Worm (Caenorhabditis elegans) whole organism, early embryonic: Measurements from ENCODE around the gene F45E10.2.

ENCODE experiments used
- B0310.2 ChIP-seq: sonication (generic microtip); optimal IDR thresholded peaks from 2 replicates; lab custom pipeline; 2016; ENCODE audit warnings: mild to moderate bottlenecking, missing genetic modification characterization, missing compliant biosample characterization
- F13C5.2 ChIP-seq: sonication (generic microtip); optimal IDR thresholded peaks from 2 replicates; lab custom pipeline; 2017; ENCODE audit warnings: mild to moderate bottlenecking, missing genetic modification characterization, inconsistent platforms, missing compliant biosample characterization
- aly-1 ChIP-seq: sonication (generic microtip); optimal IDR thresholded peaks from 2 replicates; lab custom pipeline; 2016; ENCODE audit warnings: missing genetic modification characterization, missing compliant biosample characterization
- ama-1 ChIP-seq: fragments of 150-350 bp; optimal IDR thresholded peaks from 2 replicates; lab custom pipeline; 2014
- ceh-13 ChIP-seq: fragments of 200-800 bp; sonication (Bioruptor generic); optimal IDR thresholded peaks from 2 replicates; lab custom pipeline; 2018; ENCODE audit warnings: mild to moderate bottlenecking, missing genetic modification characterization, missing compliant biosample characterization
- ceh-36 ChIP-seq: sonication (generic microtip); optimal IDR thresholded peaks from 2 replicates; lab custom pipeline; 2016; ENCODE audit warnings: missing genetic modification characterization, inconsistent platforms, missing compliant biosample characterization
- ets-7 ChIP-seq: sonication (generic microtip); optimal IDR thresholded peaks from 2 replicates; lab custom pipeline; 2016; ENCODE audit warnings: missing genotype, missing genetic modification characterization, missing compliant biosample characterization
- flt-1 ChIP-seq: fragments of 200-800 bp; sonication (Bioruptor generic); IDR thresholded peaks from 2 replicates; pipeline ENCODE4 v1.3.6; 2022; ENCODE audit warnings: missing genetic modification characterization, missing compliant biosample characterization
- hmbx-1 ChIP-seq: sonication (generic microtip); optimal IDR thresholded peaks from 2 replicates; lab custom pipeline; 2016; ENCODE audit warnings: mild to moderate bottlenecking, missing genetic modification characterization, missing compliant biosample characterization
- hmg-4 ChIP-seq: fragments of 200-800 bp; sonication (Bioruptor generic); optimal IDR thresholded peaks from 2 replicates; lab custom pipeline; 2018; ENCODE audit warnings: mild to moderate bottlenecking, missing genetic modification characterization, missing compliant biosample characterization
- hnd-1 ChIP-seq: sonication (generic microtip); optimal IDR thresholded peaks from 2 replicates; lab custom pipeline; 2016; ENCODE audit warnings: missing genetic modification characterization, missing compliant biosample characterization
- pes-1 ChIP-seq: fragments of 200-800 bp; sonication (Bioruptor generic); IDR thresholded peaks from 2 replicates; pipeline ENCODE4 v1.3.6; 2022; ENCODE audit warnings: missing genetic modification reagents, missing genetic modification characterization, missing compliant biosample characterization
- scrt-1 ChIP-seq: fragments of 200-800 bp; sonication (Bioruptor generic); IDR thresholded peaks from 2 replicates; pipeline ENCODE4 v1.3.6; 2022; ENCODE audit warnings: missing genetic modification characterization, missing compliant biosample characterization
- sea-1 ChIP-seq: fragments of 200-800 bp; sonication (Bioruptor generic); conservative IDR thresholded peaks from 2 replicates; pipeline ENCODE4 v1.3.6; 2022; ENCODE audit warnings: missing genetic modification characterization, missing compliant biosample characterization
- tbx-11 ChIP-seq: fragments of 200-800 bp; sonication (Bioruptor generic); IDR thresholded peaks from 2 replicates; pipeline ENCODE4 v1.3.6; 2022; ENCODE audit warnings: missing genetic modification characterization, missing compliant biosample characterization
- tbx-37 ChIP-seq: fragments of 200-800 bp; sonication (Bioruptor generic); conservative IDR thresholded peaks from 2 replicates; pipeline ENCODE4 v1.3.6; 2022; ENCODE audit warnings: missing genetic modification reagents, missing genetic modification characterization, missing compliant biosample characterization
- tra-4 ChIP-seq: sonication (generic microtip); optimal IDR thresholded peaks from 2 replicates; lab custom pipeline; 2017; ENCODE audit warnings: missing genetic modification characterization, missing compliant biosample characterization

F45E10.2 gene

DNA sequence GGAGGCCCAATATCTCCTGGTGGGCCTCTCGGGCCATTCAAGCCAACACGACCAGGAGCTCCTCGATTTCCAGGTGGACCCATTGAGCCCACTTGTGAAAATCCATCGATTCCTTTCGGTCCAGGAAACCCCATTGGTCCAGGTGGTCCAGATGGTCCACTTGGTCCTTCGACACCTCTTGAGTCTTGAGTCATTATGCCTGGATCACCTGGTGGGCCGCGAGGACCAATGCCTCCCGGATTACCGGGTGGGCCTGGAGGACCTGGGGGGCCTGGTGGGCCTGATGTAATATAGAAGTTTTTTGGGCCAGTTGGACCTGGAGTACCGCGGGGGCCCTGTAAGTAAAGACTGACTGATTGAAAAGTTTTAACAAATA, 10.9 kb downstream of the F45E10.2 start:
- no peak for TF ChIP-seq hmg-4 (GFP tag; lab: Kevin White, UChicago)
- peak; percentile 62 for TF ChIP-seq aly-1 (tag; lab: Kevin White, UChicago)

DNA sequence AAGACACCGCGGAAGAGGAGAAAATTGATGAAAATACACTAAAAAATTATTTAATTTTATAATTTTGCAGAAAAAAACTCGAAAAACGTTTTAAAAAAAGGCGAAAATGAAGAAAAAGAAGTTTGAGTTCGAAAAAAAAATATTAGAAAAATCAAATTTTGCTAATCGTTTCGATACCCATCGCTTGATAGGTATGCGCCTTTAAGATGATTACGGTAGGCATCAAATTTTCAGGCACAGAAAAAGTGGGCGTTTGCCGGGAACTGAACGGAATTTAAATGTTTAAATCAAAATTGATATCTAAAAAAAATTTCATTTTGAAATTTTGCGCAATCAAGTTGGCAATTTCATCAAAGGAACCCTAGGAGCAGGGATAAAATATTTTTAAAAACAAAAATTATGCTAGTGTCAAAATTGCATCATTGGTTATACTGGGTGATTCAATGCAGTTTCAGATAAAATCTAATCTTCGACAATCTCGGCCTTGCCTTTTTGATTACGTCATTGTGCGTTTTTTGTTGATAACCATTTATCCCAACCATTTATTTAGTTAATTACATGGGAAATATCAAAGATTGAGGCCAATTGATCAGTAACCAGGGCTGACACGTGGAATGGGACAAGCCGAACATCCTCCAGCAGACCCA, 11.5 kb downstream of the F45E10.2 start:
- TF ChIP-seq tra-4 (tag; lab: Kevin White, UChicago) (no peak), ets-7 (no peak), B0310.2 (tag; lab: Kevin White, UChicago) (no peak), hnd-1 (tag; lab: Kevin White, UChicago) (no peak)

DNA sequence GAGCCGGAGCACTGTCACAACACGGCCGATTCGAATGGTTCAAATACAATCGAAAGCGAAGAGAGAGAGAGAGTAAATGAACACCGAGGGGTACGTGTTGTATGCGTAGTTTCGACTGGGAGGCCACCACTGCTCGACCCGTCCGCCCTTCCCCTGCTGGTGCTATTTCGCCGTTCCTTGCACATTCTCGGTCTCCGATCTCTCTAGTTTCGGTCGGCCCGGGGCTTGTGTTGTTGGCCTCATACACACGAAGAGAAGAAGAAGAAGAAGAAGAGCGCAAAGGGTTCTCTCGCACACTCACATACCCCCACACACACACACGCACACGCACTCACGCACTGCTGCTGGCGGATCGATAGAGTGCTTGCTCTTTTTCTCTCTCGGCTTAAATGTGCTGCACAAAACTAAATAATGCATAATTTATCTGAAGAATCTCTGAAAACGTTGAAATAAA, 12.2 kb downstream of the F45E10.2 start:
- TF ChIP-seq ceh-36 (tag; lab: Kevin White, UChicago), result peak; percentile 32
- TF ChIP-seq B0310.2 (tag; lab: Kevin White, UChicago), result peak; percentile 55
- no peak for TF ChIP-seq sea-1
- no peak for TF ChIP-seq ama-1 (lab: Kevin White, UChicago)
- peak; percentile 57 for TF ChIP-seq F13C5.2 (tag; lab: Kevin White, UChicago)
- peak; percentile 94 for TF ChIP-seq hmg-4 (GFP tag; lab: Kevin White, UChicago)
- 0 out of 2 replicates have a peak, but pooled peaks have one; percentile 20 for TF ChIP-seq tbx-37 (GFP tag; lab: Robert Waterston, UW)
- 0 out of 2 replicates have a peak, but pooled peaks have one; percentile 45 for TF ChIP-seq pes-1 (GFP tag; lab: Robert Waterston, UW)
- peak; percentile 5 for TF ChIP-seq ets-7
- peak; percentile 79 for TF ChIP-seq aly-1 (tag; lab: Kevin White, UChicago)

DNA sequence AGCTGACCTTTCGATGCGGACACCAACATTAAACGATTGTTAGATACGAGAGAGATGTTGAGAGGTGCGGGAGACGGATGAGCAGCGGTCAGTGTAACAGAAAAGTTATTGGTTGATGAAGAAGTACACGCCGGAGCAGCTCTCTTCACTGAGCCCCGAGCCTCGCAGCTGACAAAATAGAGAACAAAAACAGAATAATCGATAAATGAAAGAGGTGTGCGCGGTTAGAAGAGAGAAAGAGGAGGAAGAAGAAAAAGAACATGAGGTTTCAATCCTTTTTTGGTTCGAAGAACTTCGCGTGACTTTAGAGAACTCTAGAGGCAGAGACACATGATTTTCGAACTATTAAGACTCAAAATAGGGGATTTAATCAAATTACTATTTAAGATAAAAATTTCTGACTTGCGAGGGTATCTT, 13.3 kb downstream of the F45E10.2 start:
- TF ChIP-seq ama-1 (lab: Kevin White, UChicago), result peak; percentile 20
- TF ChIP-seq sea-1, result no peak
- peak; percentile 37 for TF ChIP-seq hmg-4 (GFP tag; lab: Kevin White, UChicago)
- TF ChIP-seq F13C5.2 (tag; lab: Kevin White, UChicago), result peak; percentile 10

- TF ChIP-seq hnd-1 (tag; lab: Kevin White, UChicago) (no peak), ceh-13 (GFP tag; lab: Kevin White, UChicago) (no peak), ets-7 (no peak), tra-4 (tag; lab: Kevin White, UChicago) (no peak), tbx-37 (GFP tag; lab: Robert Waterston, UW) (no peak), B0310.2 (tag; lab: Kevin White, UChicago) (no peak), ceh-36 (tag; lab: Kevin White, UChicago) (no peak), hmbx-1 (tag; lab: Kevin White, UChicago) (no peak), tbx-11 (GFP tag; lab: Robert Waterston, UW) (no peak), F13C5.2 (tag; lab: Kevin White, UChicago) (no peak), hmg-4 (GFP tag; lab: Kevin White, UChicago) (no peak), aly-1 (tag; lab: Kevin White, UChicago) (no peak), scrt-1 (GFP tag; lab: Robert Waterston, UW) (no peak), sea-1 (no peak), flt-1 (GFP tag; lab: Robert Waterston, UW) (no peak), pes-1 (GFP tag; lab: Robert Waterston, UW) (no peak)
Measured at ce11 chrII:11041027-11041426, 14.1 kb downstream of the F45E10.2 start, which contains the start of gene cey-1. Gene cey-1 (minus strand): TSS chrII:11041206.

ce11 chrII:11040140-11040539, 15.0 kb downstream of the F45E10.2 start:
- TF ChIP-seq scrt-1 (GFP tag; lab: Robert Waterston, UW) (0 out of 2 replicates have a peak, but pooled peaks have one; percentile 37), ets-7 (no peak)

ce11 chrII:11035774-11036173, 19.3 kb downstream of the F45E10.2 start, which contains the start of gene srlf-15:
Gene srlf-15 (plus strand): TSS chrII:11036074.
- TF ChIP-seq pes-1 (GFP tag; lab: Robert Waterston, UW) (no peak), hnd-1 (tag; lab: Kevin White, UChicago) (no peak), B0310.2 (tag; lab: Kevin White, UChicago) (no peak), sea-1 (no peak), tra-4 (tag; lab: Kevin White, UChicago) (no peak), ets-7 (no peak), F13C5.2 (tag; lab: Kevin White, UChicago) (no peak), ceh-36 (tag; lab: Kevin White, UChicago) (no peak), ceh-13 (GFP tag; lab: Kevin White, UChicago) (no peak), aly-1 (tag; lab: Kevin White, UChicago) (no peak), ama-1 (lab: Kevin White, UChicago) (no peak)

- TF ChIP-seq F13C5.2 (tag; lab: Kevin White, UChicago) (no peak), B0310.2 (tag; lab: Kevin White, UChicago) (no peak), pes-1 (GFP tag; lab: Robert Waterston, UW) (no peak), aly-1 (tag; lab: Kevin White, UChicago) (no peak), flt-1 (GFP tag; lab: Robert Waterston, UW) (no peak), ceh-13 (GFP tag; lab: Kevin White, UChicago) (no peak), tra-4 (tag; lab: Kevin White, UChicago) (no peak), tbx-11 (GFP tag; lab: Robert Waterston, UW) (no peak), scrt-1 (GFP tag; lab: Robert Waterston, UW) (no peak), ama-1 (lab: Kevin White, UChicago) (no peak), ceh-36 (tag; lab: Kevin White, UChicago) (no peak), hnd-1 (tag; lab: Kevin White, UChicago) (no peak), ets-7 (no peak), hmbx-1 (tag; lab: Kevin White, UChicago) (no peak), tbx-37 (GFP tag; lab: Robert Waterston, UW) (no peak), hmg-4 (GFP tag; lab: Kevin White, UChicago) (no peak), sea-1 (no peak)
Measured at ce11 chrII:11032812-11033211, 22.3 kb downstream of the F45E10.2 start.
